Worm (Caenorhabditis elegans): ENCODE measurements around the gene hpo-30.

DNA sequence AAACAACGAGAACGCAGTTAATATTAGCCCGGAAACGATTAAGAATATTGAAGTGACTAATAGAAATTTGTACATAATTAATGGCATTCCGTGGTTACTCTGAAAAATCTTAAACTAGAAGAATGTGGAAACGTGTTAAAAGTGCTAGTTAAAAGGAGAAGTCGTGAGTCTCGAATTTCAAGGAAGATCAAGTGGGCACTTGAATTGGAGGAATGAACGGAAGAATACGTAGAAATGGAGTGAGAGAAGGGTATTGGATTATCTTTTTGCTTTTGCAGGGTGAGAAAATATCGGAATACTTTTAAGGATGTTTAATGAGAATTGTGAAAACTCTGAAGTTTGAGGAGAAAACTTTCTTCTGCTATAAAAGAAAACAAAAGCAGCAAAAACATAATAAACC lies at the start of gene hpo-30:
- TF ChIP-seq unc-62 (GFP tag; optimal IDR thresholded peaks at IDR 0.05) = no peak
- TF ChIP-seq ceh-82 (tag; optimal IDR thresholded peaks at IDR 0.05) = no peak
- no peak for TF ChIP-seq elt-3 (tag; optimal IDR thresholded peaks at IDR 0.05)
- TF ChIP-seq nhr-11 (tag; optimal IDR thresholded peaks at IDR 0.05) = no peak
- TF ChIP-seq nhr-77 (tag; optimal IDR thresholded peaks at IDR 0.05) = no peak
- TF ChIP-seq zag-1 (tag; optimal IDR thresholded peaks at IDR 0.05) = no peak
- TF ChIP-seq sea-2 (GFP tag; optimal IDR thresholded peaks at IDR 0.05) = no peak
- TF ChIP-seq lin-15B (tag; optimal IDR thresholded peaks at IDR 0.05) = no peak
- no peak for TF ChIP-seq nhr-237 (tag; optimal IDR thresholded peaks at IDR 0.05)
- TF ChIP-seq egl-27 (tag; optimal IDR thresholded peaks at IDR 0.05) = no peak
- no peak for TF ChIP-seq nhr-28 (tag; optimal IDR thresholded peaks at IDR 0.05)
- TF ChIP-seq mdl-1 (tag; optimal IDR thresholded peaks at IDR 0.05) = no peak
- TF ChIP-seq nhr-25 (tag; optimal IDR thresholded peaks at IDR 0.05) = no peak

Data from whole organism, L3 larva.